Worm (Caenorhabditis elegans) whole organism, midembryonic: ENCODE data around the gene lipl-2.

Experiments used
- klf-2 ChIP-seq: fragments of 200-800 bp; sonication (Bioruptor generic); conservative IDR thresholded peaks from 2 replicates; pipeline ENCODE4 v1.3.6; 2022; ENCODE audit warnings: missing genetic modification reagents, missing genetic modification characterization, missing compliant biosample characterization
- ref-1 ChIP-seq: fragments of 200-800 bp; sonication (Bioruptor generic); conservative IDR thresholded peaks from 2 replicates; pipeline ENCODE4 v1.3.6; 2022; ENCODE audit warnings: missing genetic modification reagents, missing genetic modification characterization, missing compliant biosample characterization
- tab-1 ChIP-seq: fragments of 200-800 bp; sonication (Bioruptor generic); IDR thresholded peaks from 2 replicates; pipeline ENCODE4 v1.3.6; 2022; ENCODE audit warnings: missing genetic modification characterization, missing compliant biosample characterization

DNA sequence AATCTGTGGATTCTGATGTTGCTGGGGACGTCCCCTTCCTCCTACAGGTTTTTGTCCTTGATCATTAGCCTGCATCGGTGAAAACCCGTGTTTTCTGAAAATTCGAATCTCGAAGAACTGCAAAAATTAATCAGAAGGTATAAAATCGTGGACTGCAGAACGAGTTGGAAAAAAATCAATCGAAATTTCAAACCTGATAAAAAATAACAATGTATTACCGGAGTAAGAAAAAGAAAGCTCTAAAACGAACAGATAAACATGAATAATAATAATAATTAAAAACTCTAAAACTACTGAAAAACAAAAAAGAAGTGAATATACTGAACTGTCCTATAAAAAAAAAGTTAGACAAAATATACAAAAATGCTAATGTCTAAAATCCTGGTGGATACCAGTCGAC is 8.4 kb upstream of the lipl-2 start, which contains the start of gene F46B6.5:
- no peak for TF ChIP-seq klf-2 (GFP tag; lab: Robert Waterston, UW)
- no peak for TF ChIP-seq tab-1
- no peak for TF ChIP-seq ref-1 (GFP tag; lab: Robert Waterston, UW)
